Worm (Caenorhabditis elegans): ENCODE measurements around the gene txdc-12.2.
A peak's percentile ranks its signal among the peaks of the same experiment; 100 is the strongest.

txdc-12.2 gene

ce11 chrX:2050212-2050611, 24.0 kb upstream of the txdc-12.2 start:
- TF ChIP-seq unc-62 (GFP tag; optimal IDR thresholded peaks at IDR 0.05) (peak; percentile 92), M03D4.4 (tag; optimal IDR thresholded peaks at IDR 0.05) (no peak), mep-1 (tag; optimal IDR thresholded peaks at IDR 0.05) (no peak), hlh-1 (tag; optimal IDR thresholded peaks at IDR 0.05) (peak; percentile 80), blmp-1 (tag; optimal IDR thresholded peaks at IDR 0.05) (no peak), sem-2 (GFP tag; optimal IDR thresholded peaks at IDR 0.05) (no peak), tbx-8 (GFP tag; optimal IDR thresholded peaks at IDR 0.05) (no peak)

ce11 chrX:2051602-2052001, 22.6 kb upstream of the txdc-12.2 start, which contains the start of gene Y102A11A.1:
Gene Y102A11A.1 (plus strand): TSS chrX:2051824.
- no peak for TF ChIP-seq nhr-237 (tag; optimal IDR thresholded peaks at IDR 0.05)
- no peak for TF ChIP-seq nhr-2 (tag; optimal IDR thresholded peaks at IDR 0.05)
- no peak for TF ChIP-seq ceh-83 (GFP tag; optimal IDR thresholded peaks at IDR 0.05)
- no peak for TF ChIP-seq ces-1 (GFP tag; optimal IDR thresholded peaks at IDR 0.05)
- TF ChIP-seq hlh-1 (tag; optimal IDR thresholded peaks at IDR 0.05), result no peak
- TF ChIP-seq sem-2 (GFP tag; optimal IDR thresholded peaks at IDR 0.05), result no peak
- TF ChIP-seq tbx-8 (GFP tag; optimal IDR thresholded peaks at IDR 0.05), result no peak
- no peak for TF ChIP-seq lin-32 (GFP tag; optimal IDR thresholded peaks at IDR 0.05)
- TF ChIP-seq drap-1 (GFP tag; optimal IDR thresholded peaks at IDR 0.05), result no peak
- no peak for TF ChIP-seq mab-5 (tag; optimal IDR thresholded peaks at IDR 0.05)
- no peak for TF ChIP-seq cnd-1 (tag; optimal IDR thresholded peaks at IDR 0.05)
- TF ChIP-seq nhr-12 (tag; optimal IDR thresholded peaks at IDR 0.05), result no peak
- no peak for TF ChIP-seq sptf-1 (tag; optimal IDR thresholded peaks at IDR 0.05)
- TF ChIP-seq blmp-1 (tag; optimal IDR thresholded peaks at IDR 0.05), result no peak
- TF ChIP-seq ztf-11 (tag; optimal IDR thresholded peaks at IDR 0.05), result no peak
- TF ChIP-seq mep-1 (tag; optimal IDR thresholded peaks at IDR 0.05), result no peak
- TF ChIP-seq ceh-43 (GFP tag; optimal IDR thresholded peaks at IDR 0.05), result no peak
- TF ChIP-seq M03D4.4 (tag; optimal IDR thresholded peaks at IDR 0.05), result no peak

ce11 chrX:2064730-2065129, 9.5 kb upstream of the txdc-12.2 start, which contains the start of gene F49H12.7:
Gene F49H12.7 (plus strand): TSS chrX:2065030.
- TF ChIP-seq M03D4.4 (tag; optimal IDR thresholded peaks at IDR 0.05), result no peak
- TF ChIP-seq zip-8 (tag; optimal IDR thresholded peaks at IDR 0.05), result no peak
- no peak for TF ChIP-seq unc-62 (GFP tag; optimal IDR thresholded peaks at IDR 0.05)
- no peak for TF ChIP-seq tbx-8 (GFP tag; optimal IDR thresholded peaks at IDR 0.05)
- TF ChIP-seq cnd-1 (tag; optimal IDR thresholded peaks at IDR 0.05), result no peak
- TF ChIP-seq ham-2 (GFP tag; optimal IDR thresholded peaks at IDR 0.05), result no peak
- TF ChIP-seq unc-120 (tag; optimal IDR thresholded peaks at IDR 0.05; ENCODE audit: poor library complexity, severe bottlenecking), result no peak
- TF ChIP-seq ces-1 (GFP tag; optimal IDR thresholded peaks at IDR 0.05), result no peak
- no peak for TF ChIP-seq flh-1 (GFP tag; optimal IDR thresholded peaks at IDR 0.05)
- TF ChIP-seq drap-1 (GFP tag; optimal IDR thresholded peaks at IDR 0.05), result no peak
- TF ChIP-seq hlh-1 (tag; optimal IDR thresholded peaks at IDR 0.05), result no peak
- no peak for TF ChIP-seq ceh-39 (tag; optimal IDR thresholded peaks at IDR 0.05)

- TF ChIP-seq nhr-28 (tag; optimal IDR thresholded peaks at IDR 0.05) (no peak), tbx-8 (GFP tag; optimal IDR thresholded peaks at IDR 0.05) (no peak), sptf-1 (tag; optimal IDR thresholded peaks at IDR 0.05) (no peak), lin-32 (GFP tag; optimal IDR thresholded peaks at IDR 0.05) (no peak), zip-8 (tag; optimal IDR thresholded peaks at IDR 0.05) (no peak), lin-13 (tag; optimal IDR thresholded peaks at IDR 0.05) (no peak), ztf-11 (tag; optimal IDR thresholded peaks at IDR 0.05) (no peak), elt-3 (tag; optimal IDR thresholded peaks at IDR 0.05) (no peak), ceh-43 (GFP tag; optimal IDR thresholded peaks at IDR 0.05) (no peak), sem-2 (GFP tag; optimal IDR thresholded peaks at IDR 0.05) (no peak), nhr-237 (tag; optimal IDR thresholded peaks at IDR 0.05) (no peak), snpc-4 (tag; optimal IDR thresholded peaks at IDR 0.05) (no peak), mls-2 (tag; optimal IDR thresholded peaks at IDR 0.05) (no peak), elt-1 (tag; optimal IDR thresholded peaks at IDR 0.05; ENCODE audit: borderline replicate concordance, insufficient read depth) (no peak)
Observed at ce11 chrX:2068294-2068693, 6.0 kb upstream of the txdc-12.2 start.

- TF ChIP-seq flh-1 (GFP tag; optimal IDR thresholded peaks at IDR 0.05) (no peak), pha-4 (tag; optimal IDR thresholded peaks at IDR 0.05) (no peak), lin-32 (GFP tag; optimal IDR thresholded peaks at IDR 0.05) (no peak), ceh-39 (tag; optimal IDR thresholded peaks at IDR 0.05) (no peak), mab-5 (tag; optimal IDR thresholded peaks at IDR 0.05) (no peak), tbx-8 (GFP tag; optimal IDR thresholded peaks at IDR 0.05) (no peak), sem-2 (GFP tag; optimal IDR thresholded peaks at IDR 0.05) (no peak), ham-2 (GFP tag; optimal IDR thresholded peaks at IDR 0.05) (no peak), nhr-76 (tag; optimal IDR thresholded peaks at IDR 0.05) (no peak), elt-1 (tag; optimal IDR thresholded peaks at IDR 0.05; ENCODE audit: borderline replicate concordance, insufficient read depth) (no peak), snpc-4 (tag; optimal IDR thresholded peaks at IDR 0.05) (no peak), hlh-1 (tag; optimal IDR thresholded peaks at IDR 0.05) (no peak), nhr-2 (tag; optimal IDR thresholded peaks at IDR 0.05) (no peak)
Observed at ce11 chrX:2070418-2070996, 3.7 kb upstream of the txdc-12.2 start, which contains the start of gene acl-4. Gene acl-4 (minus strand): TSS chrX:2070444.

Measured in whole organism, mixed stage, embryonic.